Fruit fly (Drosophila melanogaster): ENCODE measurements around the gene CG32148.

DNA sequence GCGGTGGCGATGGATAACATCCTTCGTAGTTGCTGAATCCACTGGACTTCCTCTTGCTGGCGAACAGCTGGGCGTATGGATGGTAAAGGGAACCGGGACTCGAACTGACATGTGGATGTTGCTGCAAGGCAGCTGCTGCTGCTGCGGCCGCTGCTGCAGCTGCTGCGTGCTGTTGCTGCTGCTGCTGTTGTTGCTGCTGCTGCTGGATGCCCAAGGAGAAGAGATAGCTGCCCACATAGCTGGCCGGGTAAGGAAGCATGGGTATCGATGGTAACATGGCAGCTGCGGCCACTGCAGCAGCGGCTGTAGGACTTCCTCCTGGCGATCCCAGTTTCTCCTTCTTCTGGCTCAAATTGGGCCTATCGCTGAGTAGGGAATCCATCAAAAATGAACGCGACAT, 20.2 kb downstream of the CG32148 start:
- no peak for TF ChIP-seq Fer2 (tag; optimal IDR thresholded peaks at IDR 0.05)
- no peak for TF ChIP-seq CG10209 (GFP tag; optimal IDR thresholded peaks at IDR 0.05)
- TF ChIP-seq lbe (GFP tag; optimal IDR thresholded peaks at IDR 0.05) = no peak
- TF ChIP-seq wor (GFP tag; IDR thresholded peaks at IDR 0.05) = no peak
- TF ChIP-seq ham (GFP tag; IDR thresholded peaks at IDR 0.05) = no peak

Measured in whole organism, embryonic.